Worm (Caenorhabditis elegans) whole organism, late embryonic: ENCODE data around the gene rei-2.
A peak's percentile ranks its signal among the peaks of the same experiment; 100 is the strongest.

Experiments
- ceh-19 ChIP-seq: fragments of 200-800 bp; sonication (Bioruptor generic); optimal IDR thresholded peaks from 2 replicates; lab custom pipeline; 2018; ENCODE audit warnings: mild to moderate bottlenecking, missing genetic modification characterization, missing compliant biosample characterization
- elt-2 ChIP-seq: sonication (generic microtip); optimal IDR thresholded peaks from 2 replicates; lab custom pipeline; 2016; ENCODE audit warnings: missing genetic modification reagents, missing genetic modification characterization, missing compliant biosample characterization
- nhr-11 ChIP-seq: fragments of 150-350 bp; optimal IDR thresholded peaks from 2 replicates; lab custom pipeline; 2014; ENCODE audit warnings: missing biosample characterization, missing genetic modification characterization
- pros-1 ChIP-seq: fragments of 150-350 bp; optimal IDR thresholded peaks from 2 replicates; lab custom pipeline; 2014; ENCODE audit warnings: missing biosample characterization, missing genetic modification reagents, missing genetic modification characterization

- TF ChIP-seq ceh-19 (GFP tag; lab: Kevin White, UChicago), result peak; percentile 8
- TF ChIP-seq pros-1, result peak; percentile 79
- no peak for TF ChIP-seq nhr-11 (tag; lab: Kevin White, UChicago)
- TF ChIP-seq elt-2 (tag; lab: Kevin White, UChicago), result peak; percentile 35
Observed at ce11 chrX:1093154-1093553, 5.2 kb upstream of the rei-2 start.
